Fruit fly (Drosophila melanogaster): ENCODE data around the gene CG13907.

CG13907 gene

dm6 chr3L:904364-904763 lies 22.6 kb upstream of the CG13907 start (continued):
- TF ChIP-seq CG17359 (tag; optimal IDR thresholded peaks at IDR 0.05) (peak; percentile 54), CG14441 (GFP tag; IDR thresholded peaks at IDR 0.05) (peak; percentile 15; the same call in 1 of the 2 replicates), Dek (tag; optimal IDR thresholded peaks at IDR 0.05) (no peak), Usf (GFP tag; optimal IDR thresholded peaks at IDR 0.05) (peak; percentile 38), tx (GFP tag; optimal IDR thresholded peaks at IDR 0.05) (peak; percentile 39), CG30431 (GFP tag; optimal IDR thresholded peaks at IDR 0.05) (peak; percentile 52), ewg (GFP tag; optimal IDR thresholded peaks at IDR 0.05) (peak; percentile 46), Ada2b (GFP tag; IDR thresholded peaks at IDR 0.05) (peak; percentile 37; the same call in 1 of the 2 replicates), fd3F (GFP tag; optimal IDR thresholded peaks at IDR 0.05) (no peak), CG14965 (GFP tag; optimal IDR thresholded peaks at IDR 0.05; ENCODE audit: borderline replicate concordance) (no peak), dysf (GFP tag; IDR thresholded peaks at IDR 0.05) (peak; percentile 56; the same call in 2 of the 3 replicates), CrebB (tag; optimal IDR thresholded peaks at IDR 0.05) (peak; percentile 8), Hmr (GFP tag; optimal IDR thresholded peaks at IDR 0.05) (no peak), sr (GFP tag; IDR thresholded peaks at IDR 0.05) (no peak), fd96Cb (tag; optimal IDR thresholded peaks at IDR 0.05) (peak; percentile 67), CG7745 (tag; optimal IDR thresholded peaks at IDR 0.05) (peak; percentile 27), CG12155 (GFP tag; optimal IDR thresholded peaks at IDR 0.05) (no peak), luna (GFP tag; optimal IDR thresholded peaks at IDR 0.05) (no peak), NC2β (GFP tag; optimal IDR thresholded peaks at IDR 0.05) (peak; percentile 49), Scr (GFP tag; IDR thresholded peaks at IDR 0.05; ENCODE audit: partially characterized antibody) (no peak), Bteb2 (GFP tag; optimal IDR thresholded peaks at IDR 0.05) (peak; percentile 14), vnd (GFP tag; IDR thresholded peaks at IDR 0.05; ENCODE audit: partially characterized antibody) (no peak), CG13296 (GFP tag; optimal IDR thresholded peaks at IDR 0.05) (no peak), slou (GFP tag; optimal IDR thresholded peaks at IDR 0.05) (no peak), zf30C (GFP tag; optimal IDR thresholded peaks at IDR 0.05) (peak; percentile 81), pb (GFP tag; optimal IDR thresholded peaks at IDR 0.05) (no peak), CG13123 (GFP tag; optimal IDR thresholded peaks at IDR 0.05) (no peak), sqz (GFP tag; optimal IDR thresholded peaks at IDR 0.05) (peak; percentile 31), CG17186 (GFP tag; optimal IDR thresholded peaks at IDR 0.05) (no peak), CG7357 (GFP tag; IDR thresholded peaks at IDR 0.05) (peak; percentile 55; the same call in 1 of the 3 replicates), Spps (tag; optimal IDR thresholded peaks at IDR 0.05) (peak; percentile 56), B-H1 (GFP tag; IDR thresholded peaks at IDR 0.05) (peak; percentile 13; the same call in 1 of the 3 replicates), CG6175 (GFP tag; IDR thresholded peaks at IDR 0.05) (no peak), ERR (GFP tag; optimal IDR thresholded peaks at IDR 0.05) (no peak), CG13894 (tag; optimal IDR thresholded peaks at IDR 0.05) (no peak), zfh2 (GFP tag; optimal IDR thresholded peaks at IDR 0.05) (no peak), btn (GFP tag; optimal IDR thresholded peaks at IDR 0.05) (peak; percentile 18), Dfd (GFP tag; optimal IDR thresholded peaks at IDR 0.05) (no peak), CG6689 (GFP tag; IDR thresholded peaks at IDR 0.05) (peak; percentile 74), CG4854 (GFP tag; optimal IDR thresholded peaks at IDR 0.05) (no peak), CG4360 (GFP tag; IDR thresholded peaks at IDR 0.05) (peak; percentile 31; the same call in 1 of the 2 replicates), Ravus (GFP tag; IDR thresholded peaks at IDR 0.05) (no peak), scrt (GFP tag; optimal IDR thresholded peaks at IDR 0.05) (no peak), CG12659 (GFP tag; optimal IDR thresholded peaks at IDR 0.05) (peak; percentile 12), eve (GFP tag; optimal IDR thresholded peaks at IDR 0.05) (peak in 1 of 2 experiments; percentile 81), dmrt99B (tag; optimal IDR thresholded peaks at IDR 0.05) (peak; percentile 60), YL-1 (GFP tag; optimal IDR thresholded peaks at IDR 0.05) (no peak), sim (GFP tag; IDR thresholded peaks at IDR 0.05) (peak; percentile 67), CG14710 (tag; optimal IDR thresholded peaks at IDR 0.05) (peak; percentile 49), Xbp1 (GFP tag; optimal IDR thresholded peaks at IDR 0.05) (peak; percentile 68), gsb-n (tag; optimal IDR thresholded peaks at IDR 0.05) (peak; percentile 75)
